Fruit fly (Drosophila melanogaster): Measurements from ENCODE around the gene Prx4.

Gene Prx4

dm6 chr3L:3071675-3072583, 29.8 kb downstream of the Prx4 start (continued):
- TF ChIP-seq CG32006 (GFP tag; optimal IDR thresholded peaks at IDR 0.05) (peak; percentile 50), dac (GFP tag; optimal IDR thresholded peaks at IDR 0.05) (no peak), CG15336 (GFP tag; IDR thresholded peaks at IDR 0.05) (no peak), CG6792 (GFP tag; optimal IDR thresholded peaks at IDR 0.05) (peak; percentile 18), esn (GFP tag; optimal IDR thresholded peaks at IDR 0.05) (peak; percentile 18), CG16779 (tag; optimal IDR thresholded peaks at IDR 0.05) (peak; percentile 9), Hr39 (GFP tag; optimal IDR thresholded peaks at IDR 0.05) (no peak), CG8632 (GFP tag; optimal IDR thresholded peaks at IDR 0.05) (peak; percentile 18), CG11762 (GFP tag; optimal IDR thresholded peaks at IDR 0.05; ENCODE audit: insufficient read depth) (no peak), CG34406 (GFP tag; optimal IDR thresholded peaks at IDR 0.05) (peak; percentile 22)

- peak; percentile 37 for TF ChIP-seq CG6276 (GFP tag; optimal IDR thresholded peaks at IDR 0.05)
- peak; percentile 32 for TF ChIP-seq CG10669 (GFP tag; optimal IDR thresholded peaks at IDR 0.05)
- TF ChIP-seq dsx (GFP tag; optimal IDR thresholded peaks at IDR 0.05; ENCODE audit: poor library complexity, severe bottlenecking) = peak; percentile 42
- no peak for TF ChIP-seq CG8319 (GFP tag; optimal IDR thresholded peaks at IDR 0.05)
- peak; percentile 87 for TF ChIP-seq svp (GFP tag)
- peak; percentile 55 for TF ChIP-seq achi (GFP tag; optimal IDR thresholded peaks at IDR 0.05)
- TF ChIP-seq esn (GFP tag; optimal IDR thresholded peaks at IDR 0.05) = peak; percentile 56
- TF ChIP-seq OdsH (GFP tag; optimal IDR thresholded peaks at IDR 0.05) = peak; percentile 49
- no peak for TF ChIP-seq fd85E (GFP tag; optimal IDR thresholded peaks at IDR 0.05)
- TF ChIP-seq lz (GFP tag; optimal IDR thresholded peaks at IDR 0.05) = peak; percentile 51
- peak; percentile 56 for TF ChIP-seq topi (GFP tag; optimal IDR thresholded peaks at IDR 0.05)
- 0 out of 2 replicates have a peak, but pooled peaks have one; percentile 20 for TF ChIP-seq CG15336 (GFP tag; IDR thresholded peaks at IDR 0.05)
- peak; percentile 41 for TF ChIP-seq Sox14 (GFP tag; optimal IDR thresholded peaks at IDR 0.05)
- TF ChIP-seq CG8632 (GFP tag; optimal IDR thresholded peaks at IDR 0.05) = peak; percentile 49
- peak; percentile 36 for TF ChIP-seq CG6808 (GFP tag; optimal IDR thresholded peaks at IDR 0.05)
- peak; percentile 63 for TF ChIP-seq spab (GFP tag; optimal IDR thresholded peaks at IDR 0.05)
- TF ChIP-seq Blimp-1 (GFP tag; optimal IDR thresholded peaks at IDR 0.05) = no peak
- TF ChIP-seq CG6792 (GFP tag; optimal IDR thresholded peaks at IDR 0.05) = peak; percentile 20
- TF ChIP-seq pdm3 (GFP tag; optimal IDR thresholded peaks at IDR 0.05) = peak; percentile 55
- TF ChIP-seq Hr39 (GFP tag; optimal IDR thresholded peaks at IDR 0.05) = peak; percentile 48
- no peak for TF ChIP-seq CG7368 (GFP tag; optimal IDR thresholded peaks at IDR 0.05)
- TF ChIP-seq eg (GFP tag; IDR thresholded peaks at IDR 0.05) = no peak; the same call in 2 of the 3 replicates
- TF ChIP-seq CG1621 (tag; optimal IDR thresholded peaks at IDR 0.05) = peak; percentile 55
- no peak for TF ChIP-seq Lpt (GFP tag; optimal IDR thresholded peaks at IDR 0.05)
- no peak for TF ChIP-seq Hr38 (GFP tag; optimal IDR thresholded peaks at IDR 0.05)
- peak; percentile 48 for TF ChIP-seq Smox (GFP tag; optimal IDR thresholded peaks at IDR 0.05)
- peak; percentile 3 for TF ChIP-seq CG4318 (GFP tag; optimal IDR thresholded peaks at IDR 0.05)
- TF ChIP-seq CG8119 (GFP tag; IDR thresholded peaks at IDR 0.05) = peak; percentile 39; the same call in 1 of the 3 replicates
- TF ChIP-seq Ets96B (tag; optimal IDR thresholded peaks at IDR 0.05) = peak; percentile 66
- peak; percentile 14 for TF ChIP-seq net (GFP tag; optimal IDR thresholded peaks at IDR 0.05)
- peak; percentile 48 for TF ChIP-seq CG3032 (tag; optimal IDR thresholded peaks at IDR 0.05)
- TF ChIP-seq dac (GFP tag; optimal IDR thresholded peaks at IDR 0.05) = no peak
- TF ChIP-seq Sox102F (GFP tag; optimal IDR thresholded peaks at IDR 0.05) = peak; percentile 29
- TF ChIP-seq cyc (GFP tag; optimal IDR thresholded peaks at IDR 0.05) = peak; percentile 51
- TF ChIP-seq CG9139 (GFP tag; optimal IDR thresholded peaks at IDR 0.05) = peak; percentile 10
- peak; percentile 64 for TF ChIP-seq CG3919 (GFP tag; optimal IDR thresholded peaks at IDR 0.05)
- TF ChIP-seq CG10631 (GFP tag; optimal IDR thresholded peaks at IDR 0.05) = peak; percentile 68
- peak; percentile 30 for TF ChIP-seq CG34406 (GFP tag; optimal IDR thresholded peaks at IDR 0.05)
- no peak for TF ChIP-seq CG11294 (GFP tag; IDR thresholded peaks at IDR 0.05)
- peak; percentile 0 for TF ChIP-seq Hr4 (GFP tag; optimal IDR thresholded peaks at IDR 0.05)
- TF ChIP-seq Eip78C (GFP tag) = peak; percentile 87
- peak; percentile 40 for TF ChIP-seq Sox15 (GFP tag; optimal IDR thresholded peaks at IDR 0.05)
- no peak for TF ChIP-seq vri (GFP tag; optimal IDR thresholded peaks at IDR 0.05)
- peak; percentile 42 for TF ChIP-seq Ets21C (GFP tag; optimal IDR thresholded peaks at IDR 0.05)
Measured at dm6 chr3L:3073460-3073859, 31.3 kb downstream of the Prx4 start.

Data from whole organism, prepupa.